Worm (Caenorhabditis elegans) whole organism, L3 larva: ENCODE results near the gene fbxa-208.
A peak's percentile ranks its signal among the peaks of the same experiment; 100 is the strongest.

Experiments
- elt-2 ChIP-seq: sonication (generic microtip); optimal IDR thresholded peaks from 2 replicates; lab custom pipeline; 2016; ENCODE audit warnings: missing genetic modification reagents, mild to moderate bottlenecking, missing genetic modification characterization, missing compliant biosample characterization
- pha-4 ChIP-seq: fragments of 150-350 bp; optimal IDR thresholded peaks from 2 replicates; lab custom pipeline; 2014; ENCODE audit warnings: missing biosample characterization, missing genetic modification reagents, missing genetic modification characterization
- skn-1 ChIP-seq: fragments of 150-350 bp; optimal IDR thresholded peaks from 2 replicates; lab custom pipeline; 2014; ENCODE audit warnings: missing biosample characterization, missing genetic modification characterization
- tbx-2 ChIP-seq: sonication (generic microtip); optimal IDR thresholded peaks from 2 replicates; lab custom pipeline; 2016; ENCODE audit warnings: mild to moderate bottlenecking, missing genetic modification characterization, missing compliant biosample characterization
- ztf-11 ChIP-seq: fragments of 150-350 bp; optimal IDR thresholded peaks from 2 replicates; lab custom pipeline; 2014; ENCODE audit warnings: missing biosample characterization, missing genetic modification characterization

- no peak for TF ChIP-seq ztf-11 (tag; lab: Kevin White, UChicago)
- TF ChIP-seq skn-1 (tag; lab: Kevin White, UChicago), result no peak
- no peak for TF ChIP-seq elt-2 (tag; lab: Kevin White, UChicago)
- TF ChIP-seq tbx-2 (tag; lab: Kevin White, UChicago), result no peak
- TF ChIP-seq pha-4 (tag; lab: Kevin White, UChicago), result peak; percentile 32
Measured at ce11 chrIII:1207852-1208251, 48.8 kb upstream of the fbxa-208 start, which contains the start of gene orc-3.
